Worm (Caenorhabditis elegans): ENCODE measurements around the gene vha-14.

ce11 chrIII:9496083-9496482, 11.8 kb upstream of the vha-14 start:
- TF ChIP-seq dve-1 (tag; optimal IDR thresholded peaks at IDR 0.05; ENCODE audit: insufficient read depth) (no peak), egl-27 (tag; optimal IDR thresholded peaks at IDR 0.05) (no peak), lin-13 (GFP tag; optimal IDR thresholded peaks at IDR 0.05) (no peak), ceh-32 (tag; optimal IDR thresholded peaks at IDR 0.05; ENCODE audit: poor library complexity) (no peak), nhr-77 (tag; optimal IDR thresholded peaks at IDR 0.05) (no peak), ctbp-1 (GFP tag; IDR thresholded peaks at IDR 0.05) (no peak)
